Worm (Caenorhabditis elegans): ENCODE measurements around the gene nra-1.

DNA sequence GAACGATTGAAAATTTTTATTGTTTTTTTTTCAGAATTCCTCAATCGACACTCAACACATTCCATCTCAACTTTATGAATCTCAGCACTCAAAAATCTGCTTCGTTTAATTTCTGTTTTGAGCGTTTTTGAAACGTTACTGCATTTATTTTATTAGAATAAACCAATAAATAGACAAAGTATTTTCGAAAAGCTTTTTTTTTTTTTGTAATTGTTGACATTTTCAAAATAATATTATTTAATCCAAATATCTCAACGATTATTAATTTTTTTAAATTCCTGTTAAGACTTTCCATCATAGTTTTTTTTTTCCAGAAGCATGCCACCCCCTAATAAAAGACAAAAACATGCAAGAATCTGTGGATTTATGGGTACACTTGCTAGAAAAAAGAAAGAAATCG is 48.3 kb upstream of the nra-1 start, which contains the start of gene C49C3.7:
- no peak for TF ChIP-seq him-1 (tag; optimal IDR thresholded peaks at IDR 0.05)
- TF ChIP-seq W03F9.2 (tag; optimal IDR thresholded peaks at IDR 0.05): no peak
